Fruit fly (Drosophila melanogaster): ENCODE results near the gene CG17593.

- TF ChIP-seq Ets21C (GFP tag; optimal IDR thresholded peaks at IDR 0.05), result no peak
- TF ChIP-seq topi (GFP tag; optimal IDR thresholded peaks at IDR 0.05), result no peak
- TF ChIP-seq CG4318 (GFP tag; optimal IDR thresholded peaks at IDR 0.05), result no peak
- no peak for TF ChIP-seq Eip93F (GFP tag; optimal IDR thresholded peaks at IDR 0.05)
- TF ChIP-seq Gug (GFP tag; IDR thresholded peaks at IDR 0.05), result no peak
- no peak for TF ChIP-seq CG7368 (GFP tag; optimal IDR thresholded peaks at IDR 0.05)
Measured at dm6 chr2L:3504851-3505250, 9.8 kb upstream of the CG17593 start.

All from whole organism, prepupa.